Fruit fly (Drosophila melanogaster) whole organism, embryonic: ENCODE results near the gene CG31157.

Experiments
- Ada2b ChIP-seq: fragments of 200-800 bp; sonication (Bioruptor generic); IDR thresholded peaks from 2 replicates; pipeline ENCODE4 v1.3.6; 2022; ENCODE audit warnings: missing biosample characterization, missing genetic modification characterization
- Aef1 ChIP-seq: fragments of 200-800 bp; sonication (Bioruptor generic); IDR thresholded peaks from 3 replicates; pipeline ENCODE4 v1.3.6; 2022; ENCODE audit warnings: missing biosample characterization, missing genetic modification characterization
- BEAF-32 ChIP-seq: fragments of 200-800 bp; sonication (Bioruptor generic); optimal IDR thresholded peaks from 3 replicates; lab custom pipeline; 2017; ENCODE audit warnings: missing biosample characterization, missing genetic modification characterization, mild to moderate bottlenecking, moderate library complexity, missing genetic modification reagents
- Blimp-1 ChIP-seq: fragments of 200-800 bp; sonication (Bioruptor generic); optimal IDR thresholded peaks from 3 replicates; lab custom pipeline; 2018; ENCODE audit warnings: missing biosample characterization, missing genetic modification characterization, mild to moderate bottlenecking, moderate library complexity, missing genetic modification reagents
- CG11695 ChIP-seq: fragments of 200-800 bp; sonication (Bioruptor generic); IDR thresholded peaks from 3 replicates; pipeline ENCODE4 v1.3.6; 2022; ENCODE audit warnings: missing biosample characterization, missing genetic modification characterization
- CG13624 ChIP-seq: fragments of 200-800 bp; sonication (Bioruptor generic); optimal IDR thresholded peaks from 2 replicates; lab custom pipeline; 2016; ENCODE audit warnings: missing biosample characterization, missing genetic modification characterization
- CG14441 ChIP-seq: fragments of 200-800 bp; sonication (Bioruptor generic); IDR thresholded peaks from 2 replicates; pipeline ENCODE4 v1.3.6; 2022; ENCODE audit warnings: missing biosample characterization, missing genetic modification characterization
- CG14667 ChIP-seq: fragments of 200-800 bp; sonication (Bioruptor generic); IDR thresholded peaks from 2 replicates; pipeline ENCODE4 v1.3.6; 2022; ENCODE audit warnings: missing biosample characterization, missing genetic modification characterization
- CG16815 ChIP-seq: fragments of 200-800 bp; sonication (Bioruptor generic); optimal IDR thresholded peaks from 3 replicates; lab custom pipeline; 2017; ENCODE audit warnings: missing biosample characterization, mild to moderate bottlenecking, missing genetic modification characterization
- CG17186 ChIP-seq: fragments of 200-800 bp; sonication (Bioruptor generic); optimal IDR thresholded peaks from 3 replicates; lab custom pipeline; 2017; ENCODE audit warnings: missing biosample characterization, missing genetic modification reagents, missing genetic modification characterization
- CG2202 ChIP-seq: fragments of 200-800 bp; sonication (Bioruptor generic); optimal IDR thresholded peaks from 2 replicates; lab custom pipeline; 2018; ENCODE audit warnings: missing biosample characterization, mild to moderate bottlenecking, missing genetic modification characterization
- CG2875 ChIP-seq: fragments of 200-800 bp; sonication (Bioruptor generic); optimal IDR thresholded peaks from 2 replicates; lab custom pipeline; 2017; ENCODE audit warnings: missing biosample characterization, mild to moderate bottlenecking, missing genetic modification characterization, missing genetic modification reagents
- CG31441 ChIP-seq: fragments of 200-800 bp; sonication (Bioruptor generic); IDR thresholded peaks from 2 replicates; pipeline ENCODE4 v1.3.6; 2022; ENCODE audit warnings: missing biosample characterization, missing genetic modification characterization
- CG3407 ChIP-seq: fragments of 200-800 bp; sonication (Bioruptor generic); optimal IDR thresholded peaks from 2 replicates; lab custom pipeline; 2018; ENCODE audit warnings: missing biosample characterization, mild to moderate bottlenecking, missing genetic modification characterization
- CG3726 ChIP-seq: fragments of 200-800 bp; sonication (Bioruptor generic); IDR thresholded peaks from 3 replicates; pipeline ENCODE4, ENCODE4 v1.3.6; 2022; ENCODE audit warnings: missing biosample characterization, missing genetic modification characterization
- CG7786 ChIP-seq: fragments of 200-800 bp; sonication (Bioruptor generic); optimal IDR thresholded peaks from 2 replicates; lab custom pipeline; 2016; ENCODE audit warnings: missing biosample characterization, missing genetic modification characterization
- CG9609 ChIP-seq: fragments of 200-800 bp; sonication (Bioruptor generic); optimal IDR thresholded peaks from 3 replicates; lab custom pipeline; 2016; ENCODE audit warnings: missing biosample characterization, missing genetic modification characterization
- Deaf1 ChIP-seq: fragments of 200-800 bp; optimal IDR thresholded peaks from 3 replicates; lab custom pipeline; 2019; ENCODE audit warnings: missing biosample characterization, mild to moderate bottlenecking, missing genetic modification characterization, moderate library complexity
- E2f2 ChIP-seq: fragments of 200-800 bp; sonication (Bioruptor generic); IDR thresholded peaks from 2 replicates; pipeline ENCODE4 v1.3.6; 2022; ENCODE audit warnings: missing biosample characterization, missing genetic modification characterization
- Ets65A ChIP-seq: fragments of 200-800 bp; sonication (Bioruptor generic); peaks from one replicate; lab custom pipeline; 2016; ENCODE audit warnings: missing biosample characterization, missing genetic modification characterization
- Fer1 ChIP-seq: fragments of 200-800 bp; sonication (Bioruptor generic); optimal IDR thresholded peaks from 2 replicates; lab custom pipeline; 2017; ENCODE audit warnings: missing biosample characterization, mild to moderate bottlenecking, missing genetic modification characterization
- Gug ChIP-seq: fragments of 200-800 bp; sonication (Bioruptor generic); IDR thresholded peaks from 4 replicates; pipeline ENCODE4 v1.3.6; 2022; ENCODE audit warnings: missing biosample characterization, missing genetic modification characterization
- HmgD ChIP-seq: fragments of 200-800 bp; sonication (Bioruptor generic); optimal IDR thresholded peaks from 3 replicates; lab custom pipeline; 2016; ENCODE audit warnings: missing biosample characterization, missing genetic modification characterization
- Hmx ChIP-seq: fragments of 200-800 bp; sonication (Bioruptor generic); optimal IDR thresholded peaks from 2 replicates; lab custom pipeline; 2016; ENCODE audit warnings: missing biosample characterization, missing genetic modification characterization
- Lhr ChIP-seq: fragments of 200-800 bp; sonication (Bioruptor generic); optimal IDR thresholded peaks from 3 replicates; lab custom pipeline; 2017; ENCODE audit warnings: mild to moderate bottlenecking, missing biosample characterization, missing genetic modification reagents, missing genetic modification characterization
- MBD-R2 ChIP-seq: fragments of 200-800 bp; sonication (Bioruptor generic); IDR thresholded peaks from 2 replicates; pipeline ENCODE4 v1.3.6; 2022; ENCODE audit warnings: missing biosample characterization, missing genetic modification characterization
- Neu2 ChIP-seq: fragments of 200-800 bp; sonication (Bioruptor generic); optimal IDR thresholded peaks from 3 replicates; lab custom pipeline; 2016; ENCODE audit warnings: missing biosample characterization, missing genetic modification characterization, borderline replicate concordance
- Ssrp ChIP-seq: fragments of 200-800 bp; sonication (Bioruptor generic); optimal IDR thresholded peaks from 2 replicates; lab custom pipeline; 2018; ENCODE audit warnings: missing biosample characterization, mild to moderate bottlenecking, missing genetic modification characterization, moderate library complexity
- Stat92E ChIP-seq, 3 experiments: fragments of >200 bp in 2 of 3; fragments of 200-800 bp in 1 of 3; sonication (Bioruptor generic) in 1 of 3; optimal IDR thresholded peaks; 2 replicates each; lab custom pipeline; 2017 to 2019; ENCODE audit warnings: missing biosample characterization in 3 of 3, missing genetic modification characterization in 3 of 3, mild to moderate bottlenecking in 1 of 3, moderate library complexity in 1 of 3
- Tbp ChIP-seq: fragments of >200 bp; optimal IDR thresholded peaks from 2 replicates; lab custom pipeline; 2018; ENCODE audit warnings: missing biosample characterization, missing genetic modification characterization
- Xrp1 ChIP-seq: fragments of 200-800 bp; sonication (Bioruptor generic); IDR thresholded peaks from 2 replicates; pipeline ENCODE4 v1.3.6; 2022; ENCODE audit warnings: missing biosample characterization, missing genetic modification characterization
- az2 ChIP-seq: fragments of 200-800 bp; sonication (Bioruptor generic); optimal IDR thresholded peaks from 3 replicates; lab custom pipeline; 2016; ENCODE audit warnings: missing biosample characterization, missing genetic modification characterization
- bcd ChIP-seq: fragments of 200-800 bp; sonication (Bioruptor generic); optimal IDR thresholded peaks from 2 replicates; lab custom pipeline; 2017; ENCODE audit warnings: missing biosample characterization, mild to moderate bottlenecking, missing genetic modification characterization
- bigmax ChIP-seq: fragments of 200-800 bp; sonication (Bioruptor generic); optimal IDR thresholded peaks from 2 replicates; lab custom pipeline; 2018; ENCODE audit warnings: missing biosample characterization, mild to moderate bottlenecking, missing genetic modification characterization
- ci ChIP-seq: fragments of 200-800 bp; sonication (Bioruptor generic); IDR thresholded peaks from 3 replicates; pipeline ENCODE4 v1.3.6; 2022; ENCODE audit warnings: missing biosample characterization, missing genetic modification characterization
- corto ChIP-seq: fragments of 200-800 bp; sonication (Bioruptor generic); optimal IDR thresholded peaks from 2 replicates; lab custom pipeline; 2016; ENCODE audit warnings: missing biosample characterization, mild to moderate bottlenecking, missing genetic modification characterization, moderate library complexity
- dan ChIP-seq: fragments of 200-800 bp; sonication (Bioruptor generic); IDR thresholded peaks from 2 replicates; pipeline ENCODE4 v1.3.6; 2022; ENCODE audit warnings: missing biosample characterization, missing genetic modification characterization
- dimm ChIP-seq: fragments of 200-800 bp; sonication (Bioruptor generic); IDR thresholded peaks from 2 replicates; pipeline ENCODE4 v1.3.6; 2022; ENCODE audit warnings: missing biosample characterization, missing genetic modification characterization
- disco-r ChIP-seq: fragments of 200-800 bp; sonication (Bioruptor generic); optimal IDR thresholded peaks from 2 replicates; lab custom pipeline; 2016; ENCODE audit warnings: missing biosample characterization, missing genetic modification characterization
- eyg ChIP-seq: fragments of 200-800 bp; sonication (Bioruptor generic); optimal IDR thresholded peaks from 3 replicates; lab custom pipeline; 2016; ENCODE audit warnings: missing biosample characterization, missing genetic modification characterization
- gcm ChIP-seq: fragments of 200-800 bp; sonication (Bioruptor generic); optimal IDR thresholded peaks from 2 replicates; lab custom pipeline; 2019; ENCODE audit warnings: missing biosample characterization, mild to moderate bottlenecking, missing genetic modification characterization, moderate library complexity
- gsb ChIP-seq: fragments of 200-800 bp; sonication (Bioruptor generic); IDR thresholded peaks from 2 replicates; pipeline ENCODE4 v1.3.6; 2022; ENCODE audit warnings: missing biosample characterization, missing genetic modification characterization
- gsb-n ChIP-seq: fragments of 200-800 bp; sonication (Bioruptor generic); optimal IDR thresholded peaks from 3 replicates; lab custom pipeline; 2018; ENCODE audit warnings: missing biosample characterization, mild to moderate bottlenecking, missing genetic modification characterization
- lmd ChIP-seq: fragments of 200-800 bp; sonication (Bioruptor generic); IDR thresholded peaks from 2 replicates; pipeline ENCODE4 v1.3.6; 2022; ENCODE audit warnings: missing biosample characterization, missing genetic modification characterization
- lola ChIP-seq, 3 experiments: fragments of >200 bp in 2 of 3; fragments of 200-800 bp in 1 of 3; sonication (Bioruptor generic) in 1 of 3; optimal IDR thresholded peaks; 2 replicates each; lab custom pipeline; 2017 to 2019; ENCODE audit warnings: missing biosample characterization in 3 of 3, missing genetic modification characterization in 3 of 3, mild to moderate bottlenecking in 1 of 3, moderate library complexity in 1 of 3
- phol ChIP-seq: fragments of 200-800 bp; sonication (Bioruptor generic); optimal IDR thresholded peaks from 3 replicates; lab custom pipeline; 2018; ENCODE audit warnings: missing biosample characterization, mild to moderate bottlenecking, missing genetic modification characterization, moderate library complexity
- slp2 ChIP-seq: fragments of 200-800 bp; sonication (Bioruptor generic); optimal IDR thresholded peaks from 2 replicates; lab custom pipeline; 2016; ENCODE audit warnings: missing biosample characterization, missing genetic modification characterization
- ssp ChIP-seq: fragments of 200-800 bp; sonication (Bioruptor generic); IDR thresholded peaks from 2 replicates; pipeline ENCODE4 v1.3.6; 2022; ENCODE audit warnings: missing biosample characterization, missing genetic modification characterization
- tup ChIP-seq: fragments of 200-800 bp; sonication (Bioruptor generic); optimal IDR thresholded peaks from 2 replicates; lab custom pipeline; 2016; ENCODE audit warnings: missing biosample characterization, mild to moderate bottlenecking, missing genetic modification characterization, moderate library complexity
- wek ChIP-seq: fragments of 200-800 bp; sonication (Bioruptor generic); optimal IDR thresholded peaks from 3 replicates; lab custom pipeline; 2018; ENCODE audit warnings: missing biosample characterization, mild to moderate bottlenecking, missing genetic modification characterization, moderate library complexity
- wor ChIP-seq: fragments of 200-800 bp; sonication (Bioruptor generic); IDR thresholded peaks from 2 replicates; pipeline ENCODE4 v1.3.6; 2022; ENCODE audit warnings: missing biosample characterization, missing genetic modification characterization

Gene CG31157

dm6 chr3R:13012351-13012750 is 35.2 kb upstream of the CG31157 start (continued):
- no peak for TF ChIP-seq BEAF-32 (GFP tag; lab: Kevin White, UChicago)
- TF ChIP-seq dimm: 0 out of 2 replicates have a peak, but pooled peaks have one; percentile 16
- TF ChIP-seq bigmax (GFP tag; lab: Kevin White, UChicago): peak; percentile 13
- no peak; the same call in 1 of the 2 replicates for TF ChIP-seq CG31441 (GFP tag; lab: Robert Waterston, UW)
- peak; percentile 62 for TF ChIP-seq Ets65A (GFP tag; lab: Kevin White, UChicago)
- TF ChIP-seq tup (GFP tag; lab: Kevin White, UChicago): peak; percentile 22
- TF ChIP-seq phol (tag; lab: Kevin White, UChicago): peak; percentile 72
- peak; percentile 82 for TF ChIP-seq CG14441 (GFP tag; lab: Robert Waterston, UW)
- TF ChIP-seq eyg (GFP tag; lab: Kevin White, UChicago): peak; percentile 66
- TF ChIP-seq E2f2 (GFP tag; lab: Robert Waterston, UW): peak; percentile 45
- peak; percentile 28 for TF ChIP-seq CG2202 (tag; lab: Kevin White, UChicago)
- peak; percentile 36 for TF ChIP-seq HmgD (GFP tag; lab: Kevin White, UChicago)
- peak; percentile 27; the same call in 1 of the 2 replicates for TF ChIP-seq ssp
- no peak for TF ChIP-seq Tbp (GFP tag; lab: Kevin White, UChicago)
- TF ChIP-seq Lhr: no peak
- TF ChIP-seq disco-r (GFP tag; lab: Kevin White, UChicago): peak; percentile 73
- TF ChIP-seq CG2875 (GFP tag; lab: Kevin White, UChicago): no peak
- peak in 1 of 3 experiments; percentile 3 for TF ChIP-seq lola (GFP tag; optimal IDR thresholded peaks at IDR 0.05; lab: Kevin White, UChicago)
- TF ChIP-seq Ada2b (GFP tag; lab: Robert Waterston, UW): peak; percentile 77
- TF ChIP-seq ci: peak; percentile 82
- no peak for TF ChIP-seq dan
- TF ChIP-seq CG17186 (GFP tag; lab: Kevin White, UChicago): peak; percentile 17
- no peak for TF ChIP-seq Stat92E (GFP tag; optimal IDR thresholded peaks at IDR 0.05; lab: Kevin White, UChicago)
- TF ChIP-seq Blimp-1 (GFP tag; lab: Kevin White, UChicago): peak; percentile 1
- TF ChIP-seq bcd (GFP tag; lab: Kevin White, UChicago): peak; percentile 63
- no peak for TF ChIP-seq Ssrp (tag; lab: Kevin White, UChicago)
- peak; percentile 49 for TF ChIP-seq CG9609 (GFP tag; lab: Kevin White, UChicago)
- peak; percentile 65 for TF ChIP-seq CG7786 (GFP tag; lab: Kevin White, UChicago)
- peak; percentile 45; the same call in 1 of the 2 replicates for TF ChIP-seq wor (GFP tag; lab: Robert Waterston, UW)
- TF ChIP-seq slp2 (GFP tag; lab: Kevin White, UChicago): peak; percentile 53
- TF ChIP-seq CG3407 (GFP tag; lab: Kevin White, UChicago): no peak
- peak; percentile 26 for TF ChIP-seq Deaf1 (tag; lab: Kevin White, UChicago)
- no peak for TF ChIP-seq Neu2 (GFP tag; lab: Kevin White, UChicago)
- TF ChIP-seq CG16815 (GFP tag; lab: Kevin White, UChicago): peak; percentile 29
- no peak for TF ChIP-seq corto
- TF ChIP-seq CG14667 (GFP tag; lab: Robert Waterston, UW): peak; percentile 38; the same call in 1 of the 2 replicates
- TF ChIP-seq Gug (GFP tag; lab: Robert Waterston, UW): peak; percentile 65; the same call in 3 of the 4 replicates
- TF ChIP-seq MBD-R2 (GFP tag; lab: Robert Waterston, UW): peak; percentile 35; the same call in 1 of the 2 replicates
- peak; percentile 50 for TF ChIP-seq Fer1 (GFP tag; lab: Kevin White, UChicago)
- peak; percentile 65 for TF ChIP-seq gsb
- peak; percentile 3 for TF ChIP-seq az2 (GFP tag; lab: Kevin White, UChicago)
- peak; percentile 14 for TF ChIP-seq gsb-n
- peak; percentile 67 for TF ChIP-seq lmd (GFP tag; lab: Robert Waterston, UW)
- TF ChIP-seq Hmx (GFP tag; lab: Kevin White, UChicago): no peak
- TF ChIP-seq CG3726 (GFP tag; lab: Robert Waterston, UW): no peak
- 0 out of 3 replicates have a peak, but pooled peaks have one; percentile 34 for TF ChIP-seq CG11695
- TF ChIP-seq Xrp1 (GFP tag; lab: Robert Waterston, UW): peak; percentile 65
- TF ChIP-seq gcm (GFP tag; lab: Kevin White, UChicago): peak; percentile 54
- TF ChIP-seq wek (GFP tag; lab: Kevin White, UChicago): peak; percentile 27
- TF ChIP-seq CG13624 (GFP tag; lab: Kevin White, UChicago): peak; percentile 60
- peak; percentile 91 for TF ChIP-seq Aef1 (GFP tag; lab: Robert Waterston, UW)
